Fruit fly (Drosophila melanogaster) whole organism, prepupa: ENCODE data around the gene Acp98AB.

Source experiments
- CG10669 ChIP-seq: fragments of 200-800 bp; sonication (Bioruptor generic); optimal IDR thresholded peaks from 3 replicates; lab custom pipeline; 2018; ENCODE audit warnings: missing biosample characterization, mild to moderate bottlenecking, missing genetic modification characterization, moderate library complexity
- CG11902 ChIP-seq: fragments of 200-800 bp; sonication (Bioruptor generic); optimal IDR thresholded peaks from 3 replicates; lab custom pipeline; 2016; ENCODE audit warnings: missing biosample characterization, missing genetic modification characterization
- CG15336 ChIP-seq: fragments of 200-800 bp; sonication (Bioruptor generic); IDR thresholded peaks from 2 replicates; pipeline ENCODE4 v1.3.6; 2022; ENCODE audit warnings: missing biosample characterization, missing genetic modification characterization
- CG1621 ChIP-seq: fragments of 200-800 bp; sonication (Bioruptor generic); optimal IDR thresholded peaks from 3 replicates; lab custom pipeline; 2018; ENCODE audit warnings: missing biosample characterization, mild to moderate bottlenecking, missing genetic modification characterization
- CG16779 ChIP-seq: fragments of 200-800 bp; sonication (Bioruptor generic); optimal IDR thresholded peaks from 3 replicates; lab custom pipeline; 2017; ENCODE audit warnings: missing biosample characterization, mild to moderate bottlenecking, missing genetic modification characterization
- CG3032 ChIP-seq: fragments of 200-800 bp; optimal IDR thresholded peaks from 2 replicates; lab custom pipeline; 2019; ENCODE audit warnings: missing biosample characterization, mild to moderate bottlenecking, missing genetic modification characterization, moderate library complexity
- CG32006 ChIP-seq: fragments of 200-800 bp; sonication (Bioruptor generic); optimal IDR thresholded peaks from 3 replicates; lab custom pipeline; 2017; ENCODE audit warnings: missing biosample characterization, mild to moderate bottlenecking, missing genetic modification characterization
- CG34406 ChIP-seq: fragments of 200-800 bp; sonication (Bioruptor generic); optimal IDR thresholded peaks from 3 replicates; lab custom pipeline; 2016; ENCODE audit warnings: missing biosample characterization, missing genetic modification characterization
- CG3919 ChIP-seq: fragments of 200-800 bp; sonication (Bioruptor generic); optimal IDR thresholded peaks from 3 replicates; lab custom pipeline; 2016; ENCODE audit warnings: missing biosample characterization, missing genetic modification characterization
- CG4318 ChIP-seq: fragments of 200-800 bp; sonication (Bioruptor generic); optimal IDR thresholded peaks from 3 replicates; lab custom pipeline; 2017; ENCODE audit warnings: missing biosample characterization, mild to moderate bottlenecking, missing genetic modification characterization
- CG6163 ChIP-seq: fragments of 200-800 bp; sonication (Bioruptor generic); IDR thresholded peaks from 3 replicates; pipeline ENCODE4 v1.3.6; 2022; ENCODE audit warnings: missing biosample characterization, missing genetic modification characterization
- CG6276 ChIP-seq: fragments of 200-800 bp; sonication (Bioruptor generic); optimal IDR thresholded peaks from 2 replicates; lab custom pipeline; 2017; ENCODE audit warnings: missing biosample characterization, mild to moderate bottlenecking, missing genetic modification characterization
- CG6792 ChIP-seq: fragments of 200-800 bp; sonication (Bioruptor generic); optimal IDR thresholded peaks from 3 replicates; lab custom pipeline; 2016; ENCODE audit warnings: missing biosample characterization, missing genetic modification characterization
- CG6808 ChIP-seq: fragments of 200-800 bp; sonication (Bioruptor generic); optimal IDR thresholded peaks from 3 replicates; lab custom pipeline; 2017; ENCODE audit warnings: missing biosample characterization, missing genetic modification characterization, mild to moderate bottlenecking, moderate library complexity, missing genetic modification reagents
- CG7368 ChIP-seq: fragments of 200-800 bp; sonication (Bioruptor generic); optimal IDR thresholded peaks from 3 replicates; lab custom pipeline; 2016; ENCODE audit warnings: missing biosample characterization, missing genetic modification characterization
- CG8119 ChIP-seq: fragments of 200-800 bp; sonication (Bioruptor generic); IDR thresholded peaks from 3 replicates; pipeline ENCODE4 v1.3.6; 2022; ENCODE audit warnings: missing biosample characterization, missing genetic modification characterization
- CG8319 ChIP-seq: fragments of 200-800 bp; sonication (Bioruptor generic); optimal IDR thresholded peaks from 3 replicates; lab custom pipeline; 2016; ENCODE audit warnings: missing biosample characterization, missing genetic modification characterization
- CG8632 ChIP-seq: fragments of 200-800 bp; sonication (Bioruptor generic); optimal IDR thresholded peaks from 3 replicates; lab custom pipeline; 2016; ENCODE audit warnings: missing biosample characterization, missing genetic modification characterization
- CG9139 ChIP-seq: fragments of 200-800 bp; sonication (Bioruptor generic); optimal IDR thresholded peaks from 3 replicates; lab custom pipeline; 2017; ENCODE audit warnings: missing biosample characterization, mild to moderate bottlenecking, missing genetic modification characterization
- Eip93F ChIP-seq: fragments of 200-800 bp; sonication (Bioruptor generic); optimal IDR thresholded peaks from 2 replicates; lab custom pipeline; 2016; ENCODE audit warnings: missing biosample characterization, mild to moderate bottlenecking, missing genetic modification characterization
- Ets21C ChIP-seq: fragments of 200-800 bp; sonication (Bioruptor generic); optimal IDR thresholded peaks from 3 replicates; lab custom pipeline; 2016; ENCODE audit warnings: missing biosample characterization, missing genetic modification characterization
- Ets96B ChIP-seq: fragments of 200-800 bp; optimal IDR thresholded peaks from 2 replicates; lab custom pipeline; 2019; ENCODE audit warnings: missing biosample characterization, mild to moderate bottlenecking, missing genetic modification characterization, moderate library complexity
- Gug ChIP-seq: fragments of 200-800 bp; sonication (Bioruptor generic); IDR thresholded peaks from 2 replicates; pipeline ENCODE4 v1.3.6; 2022; ENCODE audit warnings: missing biosample characterization, missing genetic modification characterization
- Hr38 ChIP-seq: sonication (Bioruptor generic); optimal IDR thresholded peaks from 2 replicates; lab custom pipeline; 2016; ENCODE audit warnings: missing biosample characterization, missing genetic modification characterization
- Hr39 ChIP-seq: fragments of 200-800 bp; sonication (Bioruptor generic); optimal IDR thresholded peaks from 2 replicates; lab custom pipeline; 2016; ENCODE audit warnings: missing biosample characterization, missing genetic modification characterization
- Met ChIP-seq: fragments of 200-800 bp; sonication (Bioruptor generic); optimal IDR thresholded peaks from 3 replicates; lab custom pipeline; 2016; ENCODE audit warnings: missing biosample characterization, missing genetic modification characterization
- Smox ChIP-seq: fragments of 200-800 bp; sonication (Bioruptor generic); optimal IDR thresholded peaks from 3 replicates; lab custom pipeline; 2016; ENCODE audit warnings: missing biosample characterization, missing genetic modification characterization
- Sox14 ChIP-seq: fragments of 200-800 bp; sonication (Bioruptor generic); optimal IDR thresholded peaks from 3 replicates; lab custom pipeline; 2016; ENCODE audit warnings: missing biosample characterization, missing genetic modification characterization
- cyc ChIP-seq: fragments of 200-800 bp; sonication (Bioruptor generic); optimal IDR thresholded peaks from 3 replicates; lab custom pipeline; 2016; ENCODE audit warnings: missing biosample characterization, missing genetic modification characterization
- dsx ChIP-seq: fragments of 200-800 bp; optimal IDR thresholded peaks from 3 replicates; lab custom pipeline; 2019; ENCODE audit warnings: missing biosample characterization, mild to moderate bottlenecking, missing genetic modification characterization, moderate library complexity; ENCODE audit not compliant: poor library complexity, severe bottlenecking
- eg ChIP-seq: fragments of 200-800 bp; sonication (Bioruptor generic); IDR thresholded peaks from 3 replicates; pipeline ENCODE4 v1.3.6; 2022; ENCODE audit warnings: missing biosample characterization, missing genetic modification characterization
- esn ChIP-seq: fragments of 200-800 bp; sonication (Bioruptor generic); optimal IDR thresholded peaks from 2 replicates; lab custom pipeline; 2016; ENCODE audit warnings: missing biosample characterization, mild to moderate bottlenecking, missing genetic modification characterization, moderate library complexity
- fd59A ChIP-seq: fragments of 200-800 bp; sonication (Bioruptor generic); optimal IDR thresholded peaks from 2 replicates; lab custom pipeline; 2017; ENCODE audit warnings: missing biosample characterization, mild to moderate bottlenecking, missing genetic modification characterization, missing genetic modification reagents
- fd85E ChIP-seq: fragments of 200-800 bp; sonication (Bioruptor generic); optimal IDR thresholded peaks from 3 replicates; lab custom pipeline; 2016; ENCODE audit warnings: missing biosample characterization, missing genetic modification characterization
- fkh ChIP-seq: fragments of 200-800 bp; sonication (Bioruptor generic); optimal IDR thresholded peaks from 3 replicates; lab custom pipeline; 2017; ENCODE audit warnings: missing biosample characterization, mild to moderate bottlenecking, missing genetic modification characterization, moderate library complexity
- lz ChIP-seq: fragments of 200-800 bp; sonication (Bioruptor generic); optimal IDR thresholded peaks from 3 replicates; lab custom pipeline; 2016; ENCODE audit warnings: missing biosample characterization, missing genetic modification characterization
- net ChIP-seq: fragments of 200-800 bp; sonication (Bioruptor generic); optimal IDR thresholded peaks from 3 replicates; lab custom pipeline; 2016; ENCODE audit warnings: missing biosample characterization, missing genetic modification characterization
- pdm3 ChIP-seq: fragments of 200-800 bp; sonication (Bioruptor generic); optimal IDR thresholded peaks from 3 replicates; lab custom pipeline; 2016; ENCODE audit warnings: missing biosample characterization, missing genetic modification characterization
- salr ChIP-seq, 2 experiments: fragments of 200-800 bp; sonication (Bioruptor generic); optimal IDR thresholded peaks; 3 replicates each; lab custom pipeline; 2016 to 2018; ENCODE audit warnings: missing biosample characterization in 2 of 2, missing genetic modification characterization in 2 of 2, mild to moderate bottlenecking in 1 of 2
- spab ChIP-seq: fragments of 200-800 bp; sonication (Bioruptor generic); optimal IDR thresholded peaks from 2 replicates; lab custom pipeline; 2017; ENCODE audit warnings: missing biosample characterization, mild to moderate bottlenecking, missing genetic modification characterization, missing genetic modification reagents
- ss ChIP-seq, 2 experiments: fragments of 200-800 bp; sonication (Bioruptor generic); optimal IDR thresholded peaks; 2 replicates in 1 of 2; 3 replicates in 1 of 2; lab custom pipeline; 2017 to 2018; ENCODE audit warnings: mild to moderate bottlenecking in 2 of 2, missing biosample characterization in 2 of 2, missing genetic modification characterization in 2 of 2, moderate library complexity in 1 of 2
- svp ChIP-seq: fragments of 200-800 bp; sonication (Bioruptor generic); peaks from one replicate; lab custom pipeline; 2016; ENCODE audit warnings: missing biosample characterization, missing genetic modification characterization
- topi ChIP-seq: fragments of 200-800 bp; sonication (Bioruptor generic); optimal IDR thresholded peaks from 3 replicates; lab custom pipeline; 2016; ENCODE audit warnings: missing biosample characterization, missing genetic modification characterization
- vri ChIP-seq: fragments of 200-800 bp; sonication (Bioruptor generic); optimal IDR thresholded peaks from 3 replicates; lab custom pipeline; 2016; ENCODE audit warnings: missing biosample characterization, mild to moderate bottlenecking, missing genetic modification characterization

Gene Acp98AB

DNA sequence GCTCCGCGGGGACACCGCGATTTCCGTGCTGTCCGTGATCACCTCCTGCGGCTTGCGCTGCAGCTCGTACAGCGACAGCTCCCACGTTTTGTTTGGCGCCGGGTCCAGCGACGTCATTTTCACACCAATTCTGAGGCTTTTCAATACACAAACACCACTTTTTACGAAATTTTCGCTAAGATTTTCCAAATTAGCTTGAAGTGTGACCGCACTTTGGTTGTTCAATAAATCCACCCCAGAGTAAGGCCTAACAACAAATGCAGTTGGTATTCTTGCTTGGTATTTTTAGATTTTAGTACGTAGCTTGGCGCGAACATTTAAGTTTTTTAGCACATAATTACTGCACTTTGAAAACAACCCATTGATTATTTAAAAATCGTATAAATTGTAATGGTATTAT lies 12.9 kb upstream of the Acp98AB start, which contains the start of gene Sce:
Gene Sce, minus strand, starts transcription at position 231 of the 400 bp plus-strand sequence.
- TF ChIP-seq vri (GFP tag; lab: Kevin White, UChicago) (no peak), CG11902 (GFP tag; lab: Kevin White, UChicago) (no peak), CG8119 (GFP tag; lab: Robert Waterston, UW) (no peak), CG8319 (GFP tag; lab: Kevin White, UChicago) (no peak), topi (GFP tag; lab: Kevin White, UChicago) (no peak), CG6792 (GFP tag; lab: Kevin White, UChicago) (no peak), CG10669 (GFP tag; lab: Kevin White, UChicago) (no peak), CG3919 (GFP tag; lab: Kevin White, UChicago) (no peak), spab (no peak), CG15336 (no peak), CG4318 (no peak), CG3032 (tag; lab: Kevin White, UChicago) (no peak), svp (GFP tag; lab: Kevin White, UChicago) (no peak), CG34406 (GFP tag; lab: Kevin White, UChicago) (no peak), CG1621 (tag; lab: Kevin White, UChicago) (no peak)

DNA sequence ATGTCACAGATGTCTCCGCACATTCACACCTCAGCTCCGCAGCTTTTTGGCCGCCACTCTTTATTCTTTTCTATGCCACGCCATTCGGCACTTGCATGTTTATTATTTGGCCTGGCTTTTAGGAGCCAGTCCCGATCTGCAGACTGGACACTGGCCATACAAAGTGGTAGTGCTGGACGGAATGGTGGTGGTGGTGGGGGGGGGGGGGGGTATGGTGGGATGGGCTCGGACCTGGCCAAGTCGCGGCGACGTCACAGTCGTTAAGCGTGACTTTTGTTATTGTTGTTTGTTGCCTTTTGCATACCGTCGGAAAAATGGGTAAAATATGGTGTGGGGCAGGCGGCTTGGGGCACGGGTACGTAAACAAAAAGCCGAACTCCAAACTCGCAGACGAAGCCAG lies 9.6 kb upstream of the Acp98AB start:
- TF ChIP-seq dsx (GFP tag; lab: Kevin White, UChicago) (peak; percentile 89), Hr39 (GFP tag; lab: Kevin White, UChicago) (no peak), CG1621 (tag; lab: Kevin White, UChicago) (peak; percentile 3), cyc (GFP tag; lab: Kevin White, UChicago) (no peak), salr (GFP tag; optimal IDR thresholded peaks at IDR 0.05; lab: Kevin White, UChicago) (no peak), net (GFP tag; lab: Kevin White, UChicago) (no peak), CG34406 (GFP tag; lab: Kevin White, UChicago) (no peak), ss (GFP tag; optimal IDR thresholded peaks at IDR 0.05; lab: Kevin White, UChicago) (peak in 1 of 2 experiments; percentile 64), lz (GFP tag; lab: Kevin White, UChicago) (no peak)

DNA sequence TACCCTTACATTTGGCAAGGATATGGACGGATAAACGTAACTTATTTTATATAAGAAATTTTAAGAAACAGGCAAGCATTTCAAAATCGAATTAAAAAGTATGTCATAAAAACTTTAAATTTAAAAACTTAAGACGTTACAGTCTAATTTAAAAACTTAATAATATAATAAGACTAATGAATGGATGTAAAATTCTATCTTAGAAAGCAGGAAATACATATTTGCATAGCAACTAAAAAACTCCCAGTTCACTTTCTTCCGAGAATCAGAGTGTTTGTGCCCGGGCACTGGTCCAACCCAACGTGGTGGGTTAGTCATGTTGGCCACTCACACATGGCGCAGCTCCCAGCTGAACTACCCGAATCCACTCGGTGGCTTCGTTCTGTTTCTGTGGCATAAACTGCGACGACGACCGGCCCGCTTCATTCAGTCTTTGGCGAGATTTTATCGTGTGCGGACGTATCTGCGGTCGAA lies 9.1 kb upstream of the Acp98AB start, which contains the start of gene CG12880:
Gene CG12880, plus strand, starts transcription at position 424 of the 474 bp plus-strand sequence.
- TF ChIP-seq CG6163 (GFP tag; lab: Robert Waterston, UW): 0 out of 3 replicates have a peak, but pooled peaks have one; percentile 10
- TF ChIP-seq CG16779: peak; percentile 13
- TF ChIP-seq lz (GFP tag; lab: Kevin White, UChicago): peak; percentile 21
- no peak for TF ChIP-seq dsx (GFP tag; lab: Kevin White, UChicago)
- no peak for TF ChIP-seq Ets21C (GFP tag; lab: Kevin White, UChicago)
- TF ChIP-seq Sox14 (GFP tag; lab: Kevin White, UChicago): peak; percentile 26
- peak; percentile 28 for TF ChIP-seq Smox
- TF ChIP-seq CG15336: no peak
- TF ChIP-seq Ets96B (tag; lab: Kevin White, UChicago): peak; percentile 23
- TF ChIP-seq CG6276 (GFP tag; lab: Kevin White, UChicago): peak; percentile 40
- no peak for TF ChIP-seq fd85E
- no peak for TF ChIP-seq eg (GFP tag; lab: Robert Waterston, UW)
- TF ChIP-seq svp (GFP tag; lab: Kevin White, UChicago): peak; percentile 72
- peak; percentile 30 for TF ChIP-seq fd59A (GFP tag; lab: Kevin White, UChicago)
- no peak for TF ChIP-seq CG8319 (GFP tag; lab: Kevin White, UChicago)
- TF ChIP-seq Eip93F (GFP tag; lab: Kevin White, UChicago): no peak
- peak; percentile 51 for TF ChIP-seq pdm3 (GFP tag; lab: Kevin White, UChicago)
- no peak for TF ChIP-seq Hr38
- no peak for TF ChIP-seq CG8119 (GFP tag; lab: Robert Waterston, UW)
- no peak for TF ChIP-seq CG8632 (GFP tag; lab: Kevin White, UChicago)
- TF ChIP-seq esn (GFP tag; lab: Kevin White, UChicago): peak; percentile 67
- no peak for TF ChIP-seq net (GFP tag; lab: Kevin White, UChicago)
- TF ChIP-seq CG10669 (GFP tag; lab: Kevin White, UChicago): no peak
- TF ChIP-seq CG3032 (tag; lab: Kevin White, UChicago): peak; percentile 26
- TF ChIP-seq CG6808 (GFP tag; lab: Kevin White, UChicago): peak; percentile 61
- TF ChIP-seq Gug (GFP tag; lab: Robert Waterston, UW): 0 out of 2 replicates have a peak, but pooled peaks have one; percentile 13
- TF ChIP-seq cyc (GFP tag; lab: Kevin White, UChicago): peak; percentile 10
- TF ChIP-seq fkh (GFP tag; lab: Kevin White, UChicago): no peak
- TF ChIP-seq CG32006: peak; percentile 69
- TF ChIP-seq Hr39 (GFP tag; lab: Kevin White, UChicago): peak; percentile 30
- no peak for TF ChIP-seq CG9139 (GFP tag; lab: Kevin White, UChicago)
- TF ChIP-seq CG1621 (tag; lab: Kevin White, UChicago): no peak
- TF ChIP-seq spab: peak; percentile 39
- TF ChIP-seq topi (GFP tag; lab: Kevin White, UChicago): peak; percentile 49
- TF ChIP-seq ss (GFP tag; optimal IDR thresholded peaks at IDR 0.05; lab: Kevin White, UChicago): peak in 1 of 2 experiments; percentile 48
- TF ChIP-seq CG7368 (GFP tag; lab: Kevin White, UChicago): no peak
- peak; percentile 51 for TF ChIP-seq Met (GFP tag; lab: Kevin White, UChicago)
